Fruit fly (Drosophila melanogaster): Measurements from ENCODE around the gene CG12111.

The CG12111 gene

DNA sequence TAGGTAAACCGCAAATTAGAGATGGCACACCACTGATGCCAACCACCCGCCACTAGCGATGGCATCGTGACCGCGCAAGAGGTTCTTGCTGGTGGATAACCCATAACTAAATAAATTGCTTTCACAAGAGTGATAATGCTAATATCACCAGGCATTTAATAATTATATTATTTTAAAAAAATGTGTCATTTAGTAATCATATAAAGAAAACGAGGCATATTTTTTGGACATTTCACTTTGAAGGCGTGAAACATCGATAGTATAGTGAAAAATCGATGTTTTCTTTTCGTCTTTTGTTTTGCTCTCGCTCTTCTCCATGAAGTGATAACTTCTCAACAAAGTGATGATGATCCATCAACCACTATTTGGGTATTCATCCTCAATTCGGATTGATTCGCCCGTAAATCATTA is 12.0 kb downstream of the CG12111 start, which contains the start of gene IntS4 (continued):
- TF ChIP-seq CG4854 (GFP tag; optimal IDR thresholded peaks at IDR 0.05) (peak; percentile 39), yki (optimal IDR thresholded peaks at IDR 0.05) (no peak), HLH3B (GFP tag; IDR thresholded peaks at IDR 0.05) (peak; percentile 41; the same call in 1 of the 2 replicates), MESR4 (GFP tag; optimal IDR thresholded peaks at IDR 0.05) (no peak), CG15479 (GFP tag; optimal IDR thresholded peaks at IDR 0.05) (peak; percentile 71), run (tag; optimal IDR thresholded peaks at IDR 0.05) (peak; percentile 81), CG2202 (tag; optimal IDR thresholded peaks at IDR 0.05) (peak; percentile 5), CHES-1-like (GFP tag; optimal IDR thresholded peaks at IDR 0.05) (peak; percentile 8), CG10543 (GFP tag; optimal IDR thresholded peaks at IDR 0.05) (peak; percentile 82), MBD-R2 (GFP tag; IDR thresholded peaks at IDR 0.05) (peak; percentile 92), Bteb2 (GFP tag; optimal IDR thresholded peaks at IDR 0.05) (no peak), CG6813 (GFP tag; optimal IDR thresholded peaks at IDR 0.05) (no peak), Pdp1 (GFP tag; optimal IDR thresholded peaks at IDR 0.05) (peak in 1 of 2 experiments; percentile 56), CG4404 (GFP tag; IDR thresholded peaks at IDR 0.05) (peak; percentile 58), sob (GFP tag; IDR thresholded peaks at IDR 0.05) (peak; percentile 70; the same call in 1 of the 2 replicates), Rx (GFP tag; IDR thresholded peaks at IDR 0.05) (no peak), Ets97D (GFP tag; optimal IDR thresholded peaks at IDR 0.05) (peak; percentile 47), Hand (GFP tag; optimal IDR thresholded peaks at IDR 0.05) (no peak), emc (GFP tag; optimal IDR thresholded peaks at IDR 0.05) (no peak), D (optimal IDR thresholded peaks at IDR 0.05) (no peak), D (GFP tag; optimal IDR thresholded peaks at IDR 0.05) (peak; percentile 14), CG31441 (GFP tag; IDR thresholded peaks at IDR 0.05) (peak; percentile 59; the same call in 1 of the 2 replicates), otp (GFP tag; IDR thresholded peaks at IDR 0.05) (no peak), CG7357 (GFP tag; IDR thresholded peaks at IDR 0.05) (no peak), CG10274 (GFP tag; optimal IDR thresholded peaks at IDR 0.05) (no peak), Dad (GFP tag; optimal IDR thresholded peaks at IDR 0.05) (peak; percentile 34), CG12236 (GFP tag; optimal IDR thresholded peaks at IDR 0.05) (no peak), fd102C (GFP tag; optimal IDR thresholded peaks at IDR 0.05) (no peak), Chrac-16 (GFP tag; optimal IDR thresholded peaks at IDR 0.05) (peak; percentile 70), insv (GFP tag; optimal IDR thresholded peaks at IDR 0.05) (peak in 1 of 2 experiments; percentile 31), CG10147 (GFP tag; optimal IDR thresholded peaks at IDR 0.05) (peak; percentile 64), CG32772 (GFP tag; IDR thresholded peaks at IDR 0.05) (0 out of 2 replicates have a peak, but pooled peaks have one; percentile 40), CG34224 (GFP tag; IDR thresholded peaks at IDR 0.05; ENCODE audit: partially characterized antibody) (peak; percentile 90), Dip3 (GFP tag; optimal IDR thresholded peaks at IDR 0.05) (peak; percentile 42), ssp (GFP tag; IDR thresholded peaks at IDR 0.05) (peak; percentile 50), slp2 (GFP tag; optimal IDR thresholded peaks at IDR 0.05) (peak; percentile 1), wdn (GFP tag; IDR thresholded peaks at IDR 0.05) (0 out of 2 replicates have a peak, but pooled peaks have one; percentile 17), CG3281 (GFP tag; optimal IDR thresholded peaks at IDR 0.05) (peak; percentile 58), shn (GFP tag; optimal IDR thresholded peaks at IDR 0.05) (peak; percentile 8), Lhr (GFP tag; optimal IDR thresholded peaks at IDR 0.05) (peak; percentile 56), al (GFP tag; IDR thresholded peaks at IDR 0.05) (peak; percentile 47), Blimp-1 (GFP tag; optimal IDR thresholded peaks at IDR 0.05) (no peak), Doc2 (GFP tag; IDR thresholded peaks at IDR 0.05) (no peak), CG11723 (GFP tag; optimal IDR thresholded peaks at IDR 0.05) (no peak), onecut (GFP tag; IDR thresholded peaks at IDR 0.05) (peak; percentile 57), btn (GFP tag; optimal IDR thresholded peaks at IDR 0.05) (no peak), Xrp1 (GFP tag; IDR thresholded peaks at IDR 0.05) (peak; percentile 62), cato (GFP tag; optimal IDR thresholded peaks at IDR 0.05; ENCODE audit: borderline replicate concordance) (no peak), jumu (GFP tag; optimal IDR thresholded peaks at IDR 0.05) (peak; percentile 42), CG43689 (GFP tag; IDR thresholded peaks at IDR 0.05) (no peak), dmrt99B (tag; optimal IDR thresholded peaks at IDR 0.05) (no peak), ci (GFP tag; IDR thresholded peaks at IDR 0.05) (no peak)

All from whole organism, embryonic.